Worm (Caenorhabditis elegans) whole organism, L1 larva: ENCODE measurements around the gene D1044.6.

Experiments used
- C04F5.9 ChIP-seq: sonication (generic microtip); optimal IDR thresholded peaks from 2 replicates; lab custom pipeline; 2016; ENCODE audit warnings: missing genetic modification characterization, missing compliant biosample characterization
- C16A3.4 ChIP-seq: fragments of 150-350 bp; optimal IDR thresholded peaks from 2 replicates; lab custom pipeline; 2014; ENCODE audit warnings: missing biosample characterization, missing genetic modification characterization
- C34B4.2 ChIP-seq: sonication (generic microtip); optimal IDR thresholded peaks from 2 replicates; lab custom pipeline; 2017; ENCODE audit warnings: mild to moderate bottlenecking, missing genetic modification characterization, missing compliant biosample characterization
- F16B12.6 ChIP-seq: fragments of 150-350 bp; optimal IDR thresholded peaks from 2 replicates; lab custom pipeline; 2014; ENCODE audit warnings: missing biosample characterization, missing genetic modification characterization
- Y116A8C.19 ChIP-seq: sonication (generic microtip); optimal IDR thresholded peaks from 2 replicates; lab custom pipeline; 2016; ENCODE audit warnings: missing compliant biosample characterization, missing genetic modification characterization, borderline replicate concordance
- aha-1 ChIP-seq: fragments of 150-350 bp; optimal IDR thresholded peaks from 2 replicates; lab custom pipeline; 2014; ENCODE audit warnings: missing biosample characterization, missing genetic modification characterization
- alr-1 ChIP-seq: fragments of 200-800 bp; sonication (Bioruptor generic); optimal IDR thresholded peaks from 2 replicates; lab custom pipeline; 2018; ENCODE audit warnings: borderline replicate concordance, mild to moderate bottlenecking, missing genetic modification characterization, missing compliant biosample characterization
- aly-2 ChIP-seq: fragments of 150-350 bp; optimal IDR thresholded peaks from 2 replicates; lab custom pipeline; 2014; ENCODE audit warnings: missing biosample characterization, missing genetic modification characterization
- ceh-63 ChIP-seq: fragments of 200-800 bp; sonication (Bioruptor generic); optimal IDR thresholded peaks from 2 replicates; lab custom pipeline; 2018; ENCODE audit warnings: mild to moderate bottlenecking, missing genetic modification characterization, missing compliant biosample characterization
- ceh-8 ChIP-seq: fragments of 200-800 bp; sonication (Bioruptor generic); optimal IDR thresholded peaks from 2 replicates; lab custom pipeline; 2018; ENCODE audit warnings: mild to moderate bottlenecking, missing genetic modification characterization, moderate library complexity, missing compliant biosample characterization
- ces-1 ChIP-seq: fragments of 150-350 bp; optimal IDR thresholded peaks from 2 replicates; lab custom pipeline; 2014; ENCODE audit warnings: missing biosample characterization, missing genetic modification reagents, missing genetic modification characterization
- dpl-1 ChIP-seq, 3 experiments: fragments of 150-350 bp in 2 of 3; sonication (generic microtip) in 1 of 3; optimal IDR thresholded peaks; 2 replicates each; lab custom pipeline; 2014 to 2017; ENCODE audit warnings: missing biosample characterization in 3 of 3, missing genetic modification characterization in 3 of 3, missing genetic modification reagents in 3 of 3
- efl-1 ChIP-seq, 4 experiments: fragments of 150-350 bp; optimal IDR thresholded peaks in 3 of 4; peaks in 1 of 4; 1 replicate in 1 of 4; 2 replicates in 3 of 4; lab custom pipeline; 2014; ENCODE audit warnings: missing biosample characterization in 2 of 4, missing genetic modification characterization in 2 of 4, missing genetic modification reagents in 2 of 4
- efl-3 ChIP-seq: fragments of 200-800 bp; sonication (Bioruptor generic); optimal IDR thresholded peaks from 2 replicates; lab custom pipeline; 2018; ENCODE audit warnings: mild to moderate bottlenecking, missing genetic modification characterization, missing compliant biosample characterization
- egl-27 ChIP-seq, 2 experiments: fragments of 150-350 bp in 1 of 2; sonication (generic microtip); optimal IDR thresholded peaks; 3 replicates each; lab custom pipeline; 2017 to 2018; ENCODE audit warnings: missing biosample characterization in 2 of 2, missing genetic modification characterization in 2 of 2, missing genetic modification reagents in 2 of 2
- elt-2 ChIP-seq: sonication (generic microtip); optimal IDR thresholded peaks from 2 replicates; lab custom pipeline; 2016; ENCODE audit warnings: missing genetic modification characterization, mild to moderate bottlenecking, inconsistent platforms, missing compliant biosample characterization, missing genetic modification reagents
- elt-3 ChIP-seq, 6 experiments: fragments of 150-350 bp in 1 of 6; sonication (generic microtip); optimal IDR thresholded peaks; 2 replicates each; lab custom pipeline; 2017 to 2018; ENCODE audit warnings: missing biosample characterization in 6 of 6, missing genetic modification characterization in 6 of 6, inconsistent platforms in 1 of 6
- fkh-10 ChIP-seq: sonication (generic microtip); optimal IDR thresholded peaks from 2 replicates; lab custom pipeline; 2017; ENCODE audit warnings: missing biosample characterization, missing genetic modification reagents, missing genetic modification characterization
- fkh-8 ChIP-seq: sonication (generic microtip); optimal IDR thresholded peaks from 2 replicates; lab custom pipeline; 2016; ENCODE audit warnings: mild to moderate bottlenecking, missing genetic modification characterization, missing compliant biosample characterization
- fos-1 ChIP-seq: fragments of 150-350 bp; optimal IDR thresholded peaks from 2 replicates; lab custom pipeline; 2014; ENCODE audit warnings: missing biosample characterization, missing genetic modification characterization
- grh-1 ChIP-seq: fragments of 200-800 bp; sonication (Bioruptor generic); IDR thresholded peaks from 2 replicates; pipeline ENCODE4 v1.3.6; 2022; ENCODE audit warnings: missing genetic modification reagents, missing genetic modification characterization, missing compliant biosample characterization
- hlh-17 ChIP-seq: fragments of 200-800 bp; sonication (Bioruptor generic); optimal IDR thresholded peaks from 2 replicates; lab custom pipeline; 2018; ENCODE audit warnings: missing genetic modification characterization, mild to moderate bottlenecking, missing compliant biosample characterization, moderate library complexity, borderline replicate concordance
- hpl-2 ChIP-seq: fragments of 150-350 bp; optimal IDR thresholded peaks from 2 replicates; lab custom pipeline; 2014; ENCODE audit warnings: missing biosample characterization, missing genetic modification reagents, missing genetic modification characterization
- isw-1 ChIP-seq: fragments of 200-800 bp; sonication (Bioruptor generic); IDR thresholded peaks from 2 replicates; pipeline ENCODE4 v1.3.6; 2022; ENCODE audit warnings: missing genetic modification characterization, missing compliant biosample characterization
- jun-1 ChIP-seq: fragments of 150-350 bp; optimal IDR thresholded peaks from 2 replicates; lab custom pipeline; 2014; ENCODE audit warnings: missing biosample characterization, missing genetic modification reagents, missing genetic modification characterization
- lin-13 ChIP-seq: fragments of 150-350 bp; optimal IDR thresholded peaks from 2 replicates; lab custom pipeline; 2014; ENCODE audit warnings: missing biosample characterization, missing genetic modification reagents, missing genetic modification characterization
- lir-3 ChIP-seq: sonication (generic microtip); optimal IDR thresholded peaks from 2 replicates; lab custom pipeline; 2016; ENCODE audit warnings: mild to moderate bottlenecking, missing genetic modification characterization, moderate library complexity, missing compliant biosample characterization; ENCODE audit not compliant: poor library complexity
- lsy-2 ChIP-seq, 2 experiments: fragments of 150-350 bp; optimal IDR thresholded peaks; 2 replicates each; lab custom pipeline; 2014; ENCODE audit warnings: missing biosample characterization in 2 of 2, missing genetic modification characterization in 2 of 2
- mab-9 ChIP-seq: fragments of 200-800 bp; sonication (Bioruptor generic); IDR thresholded peaks from 2 replicates; pipeline ENCODE4 v1.3.6; 2022; ENCODE audit warnings: missing genetic modification reagents, missing genetic modification characterization, missing compliant biosample characterization
- mef-2 ChIP-seq: fragments of 150-350 bp; optimal IDR thresholded peaks from 2 replicates; lab custom pipeline; 2014; ENCODE audit warnings: missing biosample characterization, missing genetic modification characterization
- mep-1 ChIP-seq: fragments of 150-350 bp; optimal IDR thresholded peaks from 2 replicates; lab custom pipeline; 2014; ENCODE audit warnings: missing biosample characterization, missing genetic modification characterization
- nhr-12 ChIP-seq: sonication (generic microtip); optimal IDR thresholded peaks from 2 replicates; lab custom pipeline; 2017; ENCODE audit warnings: missing biosample characterization, missing genetic modification characterization
- nhr-19 ChIP-seq: fragments of 200-800 bp; sonication (Bioruptor generic); conservative IDR thresholded peaks from 2 replicates; pipeline ENCODE4 v1.3.6; 2022; ENCODE audit warnings: missing genetic modification characterization, missing compliant biosample characterization
- nhr-20 ChIP-seq: sonication (generic microtip); optimal IDR thresholded peaks from 2 replicates; lab custom pipeline; 2016; ENCODE audit warnings: mild to moderate bottlenecking, missing genetic modification characterization, missing compliant biosample characterization
- nhr-76 ChIP-seq: sonication (generic microtip); optimal IDR thresholded peaks from 2 replicates; lab custom pipeline; 2017; ENCODE audit warnings: missing biosample characterization, missing genetic modification characterization
- nhr-77 ChIP-seq: fragments of 150-350 bp; optimal IDR thresholded peaks from 2 replicates; lab custom pipeline; 2014; ENCODE audit warnings: missing biosample characterization, missing genetic modification characterization
- nhr-85 ChIP-seq: sonication (generic microtip); peaks from one replicate; lab custom pipeline; 2016; ENCODE audit warnings: missing genetic modification characterization, inconsistent platforms, missing compliant biosample characterization
- nhr-90 ChIP-seq: sonication (generic microtip); optimal IDR thresholded peaks from 2 replicates; lab custom pipeline; 2016; ENCODE audit warnings: mild to moderate bottlenecking, missing genetic modification characterization, missing compliant biosample characterization; ENCODE audit not compliant: poor library complexity
- pag-3 ChIP-seq: sonication (generic microtip); optimal IDR thresholded peaks from 2 replicates; lab custom pipeline; 2017; ENCODE audit warnings: missing genetic modification characterization, mild to moderate bottlenecking, missing compliant biosample characterization, antibody characterized with exemption, borderline replicate concordance; ENCODE audit not compliant: insufficient read depth
- pax-3 ChIP-seq: fragments of 200-800 bp; sonication (Bioruptor generic); optimal IDR thresholded peaks from 2 replicates; lab custom pipeline; 2018; ENCODE audit warnings: mild to moderate bottlenecking, missing genetic modification characterization, moderate library complexity, missing compliant biosample characterization
- pqm-1 ChIP-seq: sonication (generic microtip); optimal IDR thresholded peaks from 3 replicates; lab custom pipeline; 2017; ENCODE audit warnings: missing biosample characterization, missing genetic modification characterization
- rnt-1 ChIP-seq: sonication (generic microtip); optimal IDR thresholded peaks from 2 replicates; lab custom pipeline; 2016; ENCODE audit warnings: mild to moderate bottlenecking, missing genetic modification characterization, moderate library complexity, missing compliant biosample characterization
- skn-1 ChIP-seq: fragments of 150-350 bp; optimal IDR thresholded peaks from 2 replicates; lab custom pipeline; 2014; ENCODE audit warnings: missing biosample characterization, missing genetic modification characterization
- sptf-1 ChIP-seq: fragments of 150-350 bp; optimal IDR thresholded peaks from 2 replicates; lab custom pipeline; 2014; ENCODE audit warnings: missing biosample characterization, missing genetic modification characterization
- sup-37 ChIP-seq: fragments of 200-800 bp; sonication (Bioruptor generic); optimal IDR thresholded peaks from 2 replicates; lab custom pipeline; 2018; ENCODE audit warnings: mild to moderate bottlenecking, missing genetic modification characterization, missing compliant biosample characterization
- swsn-7 ChIP-seq: sonication (generic microtip); optimal IDR thresholded peaks from 2 replicates; lab custom pipeline; 2016; ENCODE audit warnings: missing genetic modification characterization, missing compliant biosample characterization
- tlp-1 ChIP-seq: fragments of 150-350 bp; optimal IDR thresholded peaks from 2 replicates; lab custom pipeline; 2014; ENCODE audit warnings: missing biosample characterization, missing genetic modification characterization
- unc-62 ChIP-seq: fragments of 150-350 bp; optimal IDR thresholded peaks from 2 replicates; lab custom pipeline; 2014; ENCODE audit warnings: missing biosample characterization, missing genetic modification reagents, missing genetic modification characterization
- unc-86 ChIP-seq: sonication (generic microtip); optimal IDR thresholded peaks from 2 replicates; lab custom pipeline; 2016; ENCODE audit warnings: missing genetic modification characterization, missing compliant biosample characterization
- unc-98 ChIP-seq: fragments of 200-800 bp; sonication (Bioruptor generic); IDR thresholded peaks from 2 replicates; pipeline ENCODE4 v1.3.6; 2022; ENCODE audit warnings: missing genetic modification characterization, missing compliant biosample characterization
- zag-1 ChIP-seq: fragments of 150-350 bp; optimal IDR thresholded peaks from 2 replicates; lab custom pipeline; 2014; ENCODE audit warnings: missing biosample characterization, missing genetic modification characterization
- ztf-11 ChIP-seq, 2 experiments: sonication (generic microtip); optimal IDR thresholded peaks; 2 replicates each; lab custom pipeline; 2016 to 2017; ENCODE audit warnings: missing genetic modification characterization in 2 of 2, missing biosample characterization in 1 of 2, missing compliant biosample characterization in 1 of 2

Gene D1044.6

DNA sequence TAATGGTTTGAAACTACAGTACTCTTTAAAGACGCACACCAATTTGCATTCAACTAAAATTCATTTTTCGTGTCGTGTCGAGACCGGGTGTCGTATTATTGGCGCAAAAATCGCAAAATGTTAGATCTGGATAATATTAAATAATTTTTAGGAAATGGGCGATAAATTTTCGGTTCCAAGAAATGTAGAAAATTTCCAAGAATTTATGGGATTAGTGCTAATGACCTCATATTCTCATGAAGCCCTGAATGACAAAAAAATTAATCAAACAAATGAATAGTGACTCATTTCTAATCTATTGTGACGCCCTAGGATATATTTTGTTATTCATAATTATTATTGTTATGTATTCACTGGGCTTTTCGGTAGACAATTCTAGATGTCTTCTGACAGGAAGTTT lies 42.2 kb downstream of the D1044.6 start (continued):
- TF ChIP-seq jun-1 (tag; lab: Kevin White, UChicago) (no peak), egl-27 (tag; optimal IDR thresholded peaks at IDR 0.05; lab: Kevin White, UChicago) (no peak), mep-1 (tag; lab: Kevin White, UChicago) (no peak), alr-1 (tag; lab: Kevin White, UChicago) (no peak), nhr-20 (peak; percentile 19), fkh-10 (GFP tag; lab: Kevin White, UChicago) (no peak), nhr-76 (tag; lab: Kevin White, UChicago) (no peak), nhr-12 (tag; lab: Kevin White, UChicago) (no peak), dpl-1 (GFP tag; optimal IDR thresholded peaks at IDR 0.05; lab: Kevin White, UChicago) (no peak), C34B4.2 (no peak), aly-2 (tag; lab: Kevin White, UChicago) (no peak), unc-62 (GFP tag; lab: Kevin White, UChicago) (no peak), nhr-90 (tag; lab: Kevin White, UChicago) (no peak), tlp-1 (tag; lab: Kevin White, UChicago) (no peak), pag-3 (no peak), swsn-7 (tag; lab: Kevin White, UChicago) (peak; percentile 19), fos-1 (peak; percentile 35), sup-37 (GFP tag; lab: Kevin White, UChicago) (no peak), aha-1 (tag; lab: Kevin White, UChicago) (no peak), hpl-2 (GFP tag; lab: Kevin White, UChicago) (no peak), nhr-85 (tag; lab: Kevin White, UChicago) (no peak), pqm-1 (tag; lab: Kevin White, UChicago) (no peak), unc-86 (tag; lab: Kevin White, UChicago) (peak; percentile 8), hlh-17 (no peak), elt-3 (tag; optimal IDR thresholded peaks at IDR 0.05; lab: Kevin White, UChicago) (no peak), mab-9 (GFP tag; lab: Robert Waterston, UW) (no peak), ces-1 (GFP tag; lab: Kevin White, UChicago) (no peak), lir-3 (no peak), grh-1 (no peak), sptf-1 (tag; lab: Kevin White, UChicago) (no peak), F16B12.6 (tag; lab: Kevin White, UChicago) (no peak), ceh-8 (GFP tag; lab: Kevin White, UChicago) (peak; percentile 39), Y116A8C.19 (tag; lab: Kevin White, UChicago) (no peak), C04F5.9 (no peak), zag-1 (tag; lab: Kevin White, UChicago) (no peak), C16A3.4 (tag; lab: Kevin White, UChicago) (no peak), mef-2 (tag; lab: Kevin White, UChicago) (no peak), isw-1 (GFP tag; lab: Robert Waterston, UW) (no peak), skn-1 (tag; lab: Kevin White, UChicago) (no peak), fkh-8 (tag; lab: Kevin White, UChicago) (peak; percentile 88), nhr-19 (GFP tag; lab: Robert Waterston, UW) (no peak), elt-2 (tag; lab: Kevin White, UChicago) (no peak), ztf-11 (tag; optimal IDR thresholded peaks at IDR 0.05; lab: Kevin White, UChicago) (no peak), efl-1 (optimal IDR thresholded peaks at IDR 0.05; lab: Kevin White, UChicago) (no peak), efl-1 (GFP tag; optimal IDR thresholded peaks at IDR 0.05 in 1 of 2; lab: Kevin White, UChicago) (no peak), lsy-2 (tag; optimal IDR thresholded peaks at IDR 0.05; lab: Kevin White, UChicago) (peak; percentile 7 to 19), rnt-1 (tag; lab: Kevin White, UChicago) (no peak), nhr-77 (tag; lab: Kevin White, UChicago) (no peak), lin-13 (GFP tag; lab: Kevin White, UChicago) (no peak), ceh-63 (no peak), efl-3 (GFP tag; lab: Kevin White, UChicago) (no peak), pax-3 (peak; percentile 83), unc-98 (GFP tag; lab: Robert Waterston, UW) (no peak)
